Fruit fly (Drosophila melanogaster) whole organism, wandering third instar larva: ENCODE measurements around the gene MICU3.

ENCODE experiments used
- Abd-B ChIP-seq: fragments of >200 bp; optimal IDR thresholded peaks from 2 replicates; lab custom pipeline; 2017; ENCODE audit warnings: missing biosample characterization, missing genetic modification characterization
- CG9705 ChIP-seq: fragments of 200-800 bp; sonication (Bioruptor generic); optimal IDR thresholded peaks from 2 replicates; lab custom pipeline; 2018; ENCODE audit warnings: missing biosample characterization, mild to moderate bottlenecking, missing genetic modification characterization
- CrebA ChIP-seq: fragments of 200-800 bp; sonication (Bioruptor generic); optimal IDR thresholded peaks from 2 replicates; lab custom pipeline; 2016; ENCODE audit warnings: missing biosample characterization, mild to moderate bottlenecking, missing genetic modification characterization, borderline replicate concordance
- Dfd ChIP-seq: fragments of >200 bp; optimal IDR thresholded peaks from 2 replicates; lab custom pipeline; 2017; ENCODE audit warnings: missing biosample characterization, missing genetic modification characterization
- GATAd ChIP-seq: sonication (Bioruptor generic); optimal IDR thresholded peaks from 2 replicates; lab custom pipeline; 2016; ENCODE audit warnings: missing biosample characterization, missing genetic modification characterization
- HLH106 ChIP-seq: fragments of 200-800 bp; optimal IDR thresholded peaks from 3 replicates; lab custom pipeline; 2019; ENCODE audit warnings: missing biosample characterization, mild to moderate bottlenecking, missing genetic modification characterization, moderate library complexity
- Hnf4 ChIP-seq: fragments of 200-800 bp; sonication (Bioruptor generic); optimal IDR thresholded peaks from 2 replicates; lab custom pipeline; 2016; ENCODE audit warnings: missing biosample characterization, mild to moderate bottlenecking, missing genetic modification characterization
- Hr78 ChIP-seq: fragments of >200 bp; optimal IDR thresholded peaks from 2 replicates; lab custom pipeline; 2017; ENCODE audit warnings: missing biosample characterization, missing genetic modification characterization
- Jra ChIP-seq: sonication (Bioruptor generic); optimal IDR thresholded peaks from 2 replicates; lab custom pipeline; 2016; ENCODE audit warnings: missing biosample characterization, missing genetic modification characterization
- Mio ChIP-seq: sonication (Bioruptor generic); optimal IDR thresholded peaks from 2 replicates; lab custom pipeline; 2016; ENCODE audit warnings: missing biosample characterization, missing genetic modification characterization
- Myc ChIP-seq: fragments of >200 bp; optimal IDR thresholded peaks from 2 replicates; lab custom pipeline; 2017
- N ChIP-seq: fragments of >200 bp; optimal IDR thresholded peaks from 2 replicates; lab custom pipeline; 2018; ENCODE audit warnings: missing biosample characterization, missing external identifiers, missing genetic modification characterization
- OdsH ChIP-seq: fragments of 200-800 bp; sonication (Bioruptor generic); optimal IDR thresholded peaks from 2 replicates; lab custom pipeline; 2016; ENCODE audit warnings: missing biosample characterization, mild to moderate bottlenecking, missing genetic modification characterization
- Rel ChIP-seq, 2 experiments: fragments of 200-800 bp; sonication (Bioruptor generic) in 1 of 2; optimal IDR thresholded peaks; 2 replicates in 1 of 2; 3 replicates in 1 of 2; lab custom pipeline; 2016 to 2019; ENCODE audit warnings: mild to moderate bottlenecking in 2 of 2, missing biosample characterization in 2 of 2, missing genetic modification characterization in 2 of 2, moderate library complexity in 1 of 2
- Sp1 ChIP-seq: fragments of 200-800 bp; sonication (Bioruptor generic); optimal IDR thresholded peaks from 3 replicates; lab custom pipeline; 2019; ENCODE audit warnings: missing biosample characterization, mild to moderate bottlenecking, missing genetic modification characterization, moderate library complexity
- Vsx2 ChIP-seq: fragments of 200-300, 225-300 bp; sonication (Bioruptor generic); optimal IDR thresholded peaks from 2 replicates; lab custom pipeline; 2018; ENCODE audit warnings: missing biosample characterization, missing genetic modification characterization; ENCODE audit not compliant: partially characterized antibody
- br ChIP-seq: fragments of 200-800 bp; sonication (Bioruptor generic); optimal IDR thresholded peaks from 2 replicates; lab custom pipeline; 2016; ENCODE audit warnings: missing biosample characterization, missing genetic modification characterization
- brk ChIP-seq: fragments of 200-800 bp; sonication (Bioruptor generic); optimal IDR thresholded peaks from 2 replicates; lab custom pipeline; 2016; ENCODE audit warnings: missing biosample characterization, mild to moderate bottlenecking, missing genetic modification characterization
- dl ChIP-seq, 2 experiments: fragments of 175-275, 200-275 bp in 1 of 2; fragments of 200-275 bp in 1 of 2; sonication (Bioruptor generic); optimal IDR thresholded peaks; lab custom pipeline; 2018; ENCODE audit warnings: mild to moderate bottlenecking in 2 of 2, missing biosample characterization in 2 of 2, missing genetic modification characterization in 2 of 2, moderate library complexity in 2 of 2; ENCODE audit not compliant: partially characterized antibody in 2 of 2, insufficient read depth in 1 of 2
- dmrt93B ChIP-seq: fragments of 200-800 bp; sonication (Bioruptor generic); optimal IDR thresholded peaks from 2 replicates; lab custom pipeline; 2018; ENCODE audit warnings: missing biosample characterization, mild to moderate bottlenecking, missing genetic modification characterization
- dsf ChIP-seq: sonication (Bioruptor generic); optimal IDR thresholded peaks from 2 replicates; lab custom pipeline; 2016; ENCODE audit warnings: missing biosample characterization, missing genetic modification characterization, borderline replicate concordance
- ey ChIP-seq: fragments of 200-800 bp; sonication (Bioruptor generic); optimal IDR thresholded peaks from 2 replicates; lab custom pipeline; 2016; ENCODE audit warnings: missing biosample characterization, missing genetic modification characterization
- fru ChIP-seq: fragments of 200-800 bp; sonication (Bioruptor generic); optimal IDR thresholded peaks from 3 replicates; lab custom pipeline; 2016; ENCODE audit warnings: missing biosample characterization, mild to moderate bottlenecking, missing genetic modification characterization
- h ChIP-seq: fragments of 200-800 bp; sonication (Bioruptor generic); optimal IDR thresholded peaks from 3 replicates; lab custom pipeline; 2016; ENCODE audit warnings: missing biosample characterization, mild to moderate bottlenecking, missing genetic modification characterization
- jim ChIP-seq: fragments of 175-275, 200-325 bp; sonication (Bioruptor generic); optimal IDR thresholded peaks from 2 replicates; lab custom pipeline; 2016; ENCODE audit warnings: missing biosample characterization, mild to moderate bottlenecking, missing genetic modification characterization
- lola ChIP-seq: fragments of >200 bp; optimal IDR thresholded peaks from 2 replicates; lab custom pipeline; 2017; ENCODE audit warnings: missing biosample characterization, missing genetic modification characterization
- pan ChIP-seq: fragments of >200 bp; optimal IDR thresholded peaks from 2 replicates; lab custom pipeline; 2017
- rgr ChIP-seq: fragments of 200-800 bp; sonication (Bioruptor generic); optimal IDR thresholded peaks from 3 replicates; lab custom pipeline; 2016; ENCODE audit warnings: missing biosample characterization, mild to moderate bottlenecking, missing genetic modification characterization
- sage ChIP-seq: fragments of 200-800 bp; sonication (Bioruptor generic); optimal IDR thresholded peaks from 2 replicates; lab custom pipeline; 2016; ENCODE audit warnings: missing biosample characterization, mild to moderate bottlenecking, missing genetic modification characterization
- sv ChIP-seq: fragments of 200-800 bp; sonication (Bioruptor generic); optimal IDR thresholded peaks from 3 replicates; lab custom pipeline; 2016; ENCODE audit warnings: missing biosample characterization, missing genetic modification characterization
- tai ChIP-seq: sonication (Bioruptor generic); optimal IDR thresholded peaks from 2 replicates; lab custom pipeline; 2016; ENCODE audit warnings: missing biosample characterization, missing genetic modification characterization
- usp ChIP-seq: fragments of >200 bp; optimal IDR thresholded peaks from 2 replicates; lab custom pipeline; 2017; ENCODE audit warnings: missing biosample characterization, missing genetic modification characterization
- woc ChIP-seq: sonication (Bioruptor generic); optimal IDR thresholded peaks from 2 replicates; lab custom pipeline; 2016; ENCODE audit warnings: missing biosample characterization, mild to moderate bottlenecking, missing genetic modification characterization

MICU3 gene

DNA sequence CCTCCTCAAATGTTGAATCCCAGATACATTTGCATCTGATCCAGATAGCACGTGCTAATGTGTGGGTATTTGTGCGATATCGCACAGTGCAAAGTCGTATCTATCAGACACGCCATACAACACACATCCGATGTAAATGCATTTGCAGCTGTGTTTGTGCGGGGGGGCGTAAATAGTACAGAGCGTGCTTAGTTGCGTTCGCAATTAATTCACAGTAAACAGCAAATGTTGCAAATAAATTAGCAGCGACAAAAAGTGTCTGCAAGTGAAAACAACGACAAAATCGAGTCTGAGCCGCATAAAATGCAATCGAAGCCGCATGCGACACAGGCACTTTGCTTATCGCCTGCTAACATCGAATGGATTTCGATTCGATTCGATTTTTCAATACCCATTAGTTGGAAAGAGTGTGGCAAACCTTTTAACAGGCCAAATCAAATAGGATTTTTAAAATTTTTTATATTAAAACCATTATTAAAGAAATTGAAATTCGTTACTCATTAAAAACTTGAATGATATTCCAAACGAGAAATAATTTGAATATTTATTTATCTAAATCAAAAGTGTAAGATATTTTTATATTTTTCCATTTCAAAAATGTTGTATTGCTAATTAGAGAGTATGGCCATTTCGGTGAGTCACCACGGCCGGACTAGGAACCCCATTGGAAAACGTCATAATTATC lies 39.2 kb upstream of the MICU3 start:
- TF ChIP-seq lola (GFP tag; lab: Kevin White, UChicago) (no peak), Hnf4 (no peak), rgr (no peak), dl (GFP tag; optimal IDR thresholded peaks at IDR 0.05; lab: Kevin White, UChicago; ENCODE audit: insufficient read depth in 1 of 2, partially characterized antibody in 2 of 2) (no peak), usp (GFP tag; lab: Kevin White, UChicago) (no peak), sv (GFP tag; lab: Kevin White, UChicago) (no peak), Dfd (GFP tag; lab: Kevin White, UChicago) (no peak), fru (no peak), Sp1 (GFP tag; lab: Kevin White, UChicago) (no peak), OdsH (no peak), dsf (no peak), ey (GFP tag; lab: Kevin White, UChicago) (no peak), Myc (lab: Kevin White, UChicago) (no peak), CG9705 (no peak), Vsx2 (GFP tag; lab: Kevin White, UChicago) (no peak), Jra (GFP tag; lab: Kevin White, UChicago) (no peak), dmrt93B (GFP tag; lab: Kevin White, UChicago) (no peak), Abd-B (GFP tag; lab: Kevin White, UChicago) (no peak)
- TF ChIP-seq, all 38 proteins: peak for 0

DNA sequence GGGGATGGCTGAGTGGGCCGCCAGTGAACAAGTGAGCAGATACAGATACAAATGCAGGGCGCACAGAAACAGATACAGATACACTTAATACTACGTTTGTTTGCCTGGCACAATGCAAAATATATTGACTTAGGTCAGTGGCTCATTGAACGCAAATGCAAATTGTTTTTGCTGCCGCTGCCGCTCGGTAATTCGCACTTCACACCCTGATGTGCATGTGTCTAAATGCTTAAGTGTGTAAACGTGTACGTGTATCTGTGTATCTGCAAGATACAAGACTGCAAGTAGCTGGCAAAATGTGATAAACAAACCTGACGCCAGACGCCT lies 38.7 kb upstream of the MICU3 start:
- TF ChIP-seq h (GFP tag; lab: Kevin White, UChicago), result no peak
- no peak for TF ChIP-seq Rel (GFP tag; optimal IDR thresholded peaks at IDR 0.05; lab: Kevin White, UChicago)
- TF ChIP-seq Rel (tag; optimal IDR thresholded peaks at IDR 0.05; lab: Kevin White, UChicago), result peak; percentile 47
- TF ChIP-seq rgr, result no peak

DNA sequence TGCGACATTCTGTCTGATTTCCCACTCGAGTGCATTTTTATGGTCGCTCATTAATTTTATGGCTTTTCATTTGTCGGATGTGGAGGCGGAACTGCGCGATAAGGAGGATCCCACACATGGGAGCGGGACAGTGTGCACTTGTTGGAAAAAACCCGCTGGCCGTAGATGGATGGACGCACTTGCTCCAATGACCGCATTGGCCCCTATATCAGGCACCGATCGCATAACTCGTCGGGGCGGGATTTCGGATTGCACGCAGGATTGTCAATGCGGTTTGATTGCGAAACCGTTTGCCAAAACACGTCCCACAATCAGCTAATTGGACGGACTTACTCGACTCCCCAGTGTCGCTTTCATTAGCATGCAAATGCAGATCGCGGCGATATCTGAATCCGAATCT lies 35.6 kb upstream of the MICU3 start:
- TF ChIP-seq usp (GFP tag; lab: Kevin White, UChicago) (no peak), Rel (GFP tag; optimal IDR thresholded peaks at IDR 0.05; lab: Kevin White, UChicago) (no peak), Rel (tag; optimal IDR thresholded peaks at IDR 0.05; lab: Kevin White, UChicago) (peak; percentile 11), Vsx2 (GFP tag; lab: Kevin White, UChicago) (no peak)
- TF ChIP-seq, all 38 proteins: peak for 1

DNA sequence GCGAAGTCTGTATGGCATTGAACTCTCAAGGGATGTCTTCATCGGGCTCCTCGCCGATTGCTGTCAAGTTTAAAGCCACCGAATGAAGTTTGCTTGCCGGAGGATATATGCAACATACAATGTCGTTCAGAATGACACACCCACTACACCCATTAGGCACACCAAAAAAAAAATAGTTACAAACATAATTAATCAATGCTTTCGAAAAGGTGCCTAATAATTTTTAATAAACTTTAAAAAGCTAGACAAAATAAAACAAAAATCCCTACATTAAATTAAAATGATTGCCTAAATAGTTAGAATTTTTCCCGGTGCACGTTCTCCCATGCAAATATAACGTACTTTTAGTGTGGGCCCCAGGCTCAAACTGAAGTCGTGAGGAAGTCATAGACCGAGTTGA lies 34.6 kb upstream of the MICU3 start:
- no peak for TF ChIP-seq dmrt93B (GFP tag; lab: Kevin White, UChicago)
- no peak for TF ChIP-seq br (GFP tag; lab: Kevin White, UChicago)
- no peak for TF ChIP-seq CrebA
- no peak for TF ChIP-seq rgr
- no peak for TF ChIP-seq Vsx2 (GFP tag; lab: Kevin White, UChicago)
- no peak for TF ChIP-seq lola (GFP tag; lab: Kevin White, UChicago)
- no peak for TF ChIP-seq Dfd (GFP tag; lab: Kevin White, UChicago)
- no peak for TF ChIP-seq woc
- TF ChIP-seq brk (GFP tag; lab: Kevin White, UChicago), result no peak
- no peak for TF ChIP-seq Jra (GFP tag; lab: Kevin White, UChicago)
- no peak for TF ChIP-seq dl (GFP tag; optimal IDR thresholded peaks at IDR 0.05; lab: Kevin White, UChicago; ENCODE audit: insufficient read depth in 1 of 2, partially characterized antibody in 2 of 2)
- TF ChIP-seq GATAd (GFP tag; lab: Kevin White, UChicago), result no peak
- TF ChIP-seq usp (GFP tag; lab: Kevin White, UChicago), result no peak
- no peak for TF ChIP-seq ey (GFP tag; lab: Kevin White, UChicago)
- TF ChIP-seq, all 38 proteins: peak for 0

DNA sequence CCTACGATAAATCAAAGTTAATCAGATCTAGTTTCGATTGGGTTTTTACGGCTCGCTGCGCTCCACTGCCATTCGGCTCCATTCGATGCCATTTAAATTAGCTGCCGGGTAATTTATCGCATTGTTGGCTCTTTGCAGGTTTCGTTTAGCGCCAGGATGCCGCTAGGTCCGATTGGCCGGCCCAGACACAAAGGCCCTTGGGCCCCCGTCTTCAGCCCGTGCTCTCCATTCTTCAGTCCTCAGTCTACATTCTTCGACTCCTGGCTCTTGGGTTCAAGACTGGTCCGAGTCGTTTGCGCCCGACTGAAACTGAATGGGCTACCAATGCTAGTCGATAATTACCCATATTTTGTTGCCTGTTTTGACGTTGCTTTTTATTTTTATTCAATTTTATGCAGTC lies 33.9 kb upstream of the MICU3 start:
- TF ChIP-seq ey (GFP tag; lab: Kevin White, UChicago) (no peak), tai (GFP tag; lab: Kevin White, UChicago) (no peak), HLH106 (no peak), OdsH (no peak), Vsx2 (GFP tag; lab: Kevin White, UChicago) (no peak), h (GFP tag; lab: Kevin White, UChicago) (no peak), Jra (GFP tag; lab: Kevin White, UChicago) (no peak), Rel (GFP tag; optimal IDR thresholded peaks at IDR 0.05; lab: Kevin White, UChicago) (no peak), Rel (tag; optimal IDR thresholded peaks at IDR 0.05; lab: Kevin White, UChicago) (no peak), Mio (GFP tag; lab: Kevin White, UChicago) (no peak), Abd-B (GFP tag; lab: Kevin White, UChicago) (no peak), sage (no peak), dsf (no peak), jim (GFP tag; lab: Kevin White, UChicago) (no peak), N (no peak), pan (no peak), Hr78 (GFP tag; lab: Kevin White, UChicago) (no peak)
- TF ChIP-seq, all 38 proteins: peak for 0
